Worm (Caenorhabditis elegans) whole organism, L2 larva: Measurements from ENCODE around the gene Y116A8C.30.

Source experiments
- nhr-129 ChIP-seq: fragments of 150-350 bp; optimal IDR thresholded peaks from 2 replicates; lab custom pipeline; 2014; ENCODE audit warnings: missing biosample characterization, missing genetic modification characterization
- nhr-77 ChIP-seq: fragments of 150-350 bp; optimal IDR thresholded peaks from 2 replicates; lab custom pipeline; 2014; ENCODE audit warnings: missing biosample characterization, missing genetic modification characterization
- unc-62 ChIP-seq: fragments of 150-350 bp; optimal IDR thresholded peaks from 2 replicates; lab custom pipeline; 2014; ENCODE audit warnings: missing biosample characterization, missing genetic modification reagents, missing genetic modification characterization
- zag-1 ChIP-seq: fragments of 150-350 bp; optimal IDR thresholded peaks from 2 replicates; lab custom pipeline; 2014; ENCODE audit warnings: missing biosample characterization, missing genetic modification characterization

DNA sequence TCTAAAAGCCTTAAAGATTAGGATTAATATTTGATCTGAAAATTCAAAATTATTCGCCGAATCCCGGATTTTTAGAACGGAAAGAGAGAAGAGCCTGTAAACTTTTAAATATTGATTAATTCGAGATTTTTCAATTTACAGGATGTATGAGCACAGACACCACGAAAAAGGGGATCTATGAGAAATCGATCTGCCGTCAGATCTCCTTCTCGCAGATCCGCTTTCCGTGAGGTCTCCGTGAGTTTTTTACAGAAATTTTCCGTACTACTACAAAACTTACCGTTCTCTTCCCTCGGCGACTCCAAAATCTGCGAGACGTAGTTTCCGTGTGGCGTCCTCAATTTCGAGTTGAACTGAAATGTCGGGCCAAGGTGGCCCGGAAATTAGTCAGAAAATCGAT, 4.7 kb upstream of the Y116A8C.30 start:
- TF ChIP-seq zag-1 (tag; lab: Kevin White, UChicago) (no peak), nhr-77 (no peak), unc-62 (GFP tag; lab: Kevin White, UChicago) (no peak), nhr-129 (no peak)
